Worm (Caenorhabditis elegans) whole organism, L3 larva: Measurements from ENCODE around the gene col-155.
A peak's percentile ranks its signal among the peaks of the same experiment; 100 is the strongest.

Source experiments
- R02D3.7 ChIP-seq: fragments of 150-350 bp; optimal IDR thresholded peaks from 2 replicates; lab custom pipeline; 2014; ENCODE audit warnings: missing biosample characterization, missing genetic modification characterization
- nhr-28 ChIP-seq: fragments of 150-350 bp; optimal IDR thresholded peaks from 2 replicates; lab custom pipeline; 2014; ENCODE audit warnings: missing biosample characterization, missing genetic modification characterization
- skn-1 ChIP-seq: fragments of 150-350 bp; optimal IDR thresholded peaks from 2 replicates; lab custom pipeline; 2014; ENCODE audit warnings: missing biosample characterization, missing genetic modification characterization
- tbx-2 ChIP-seq: sonication (generic microtip); optimal IDR thresholded peaks from 2 replicates; lab custom pipeline; 2016; ENCODE audit warnings: mild to moderate bottlenecking, missing genetic modification characterization, missing compliant biosample characterization
- zag-1 ChIP-seq: fragments of 150-350 bp; optimal IDR thresholded peaks from 2 replicates; lab custom pipeline; 2014; ENCODE audit warnings: missing biosample characterization, missing genetic modification characterization
- ztf-11 ChIP-seq: fragments of 150-350 bp; optimal IDR thresholded peaks from 2 replicates; lab custom pipeline; 2014; ENCODE audit warnings: missing biosample characterization, missing genetic modification characterization

ce11 chrV:11375150-11375792 lies 14.4 kb downstream of the col-155 start, which contains the start of gene cnb-1:
- TF ChIP-seq tbx-2 (tag; lab: Kevin White, UChicago), result peak; percentile 52
- TF ChIP-seq R02D3.7, result no peak
- TF ChIP-seq nhr-28 (tag; lab: Kevin White, UChicago), result no peak
- TF ChIP-seq zag-1, result no peak
- TF ChIP-seq ztf-11 (tag; lab: Kevin White, UChicago), result no peak
- TF ChIP-seq skn-1 (tag; lab: Kevin White, UChicago), result peak; percentile 51
